Worm (Caenorhabditis elegans): ENCODE measurements around the gene gpa-2.

Gene gpa-2

DNA sequence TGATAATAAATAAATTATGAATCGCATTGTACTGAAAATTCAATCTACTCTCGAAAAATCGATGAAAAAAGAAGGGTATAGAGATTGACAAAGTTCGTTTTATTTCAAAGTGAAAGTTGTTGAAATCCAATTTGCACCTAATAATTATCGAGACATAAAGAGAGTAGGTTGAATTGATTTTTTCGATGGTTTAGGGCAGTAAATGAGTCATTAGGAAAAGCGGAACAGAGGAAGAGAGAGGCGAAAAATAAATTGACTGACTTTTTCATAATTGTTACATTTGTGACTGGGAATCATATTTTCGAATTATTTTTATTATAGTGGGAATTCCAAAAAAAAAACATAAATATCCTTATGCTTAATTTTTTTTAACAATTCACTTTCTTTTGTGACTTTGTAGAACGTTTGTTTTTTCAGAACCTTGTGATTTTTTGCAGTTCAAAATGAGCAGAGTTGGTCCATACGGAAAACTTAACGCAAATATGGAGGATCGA, 23.6 kb downstream of the gpa-2 start, which contains the start of the genes pho-6 and F52E1.3:
TSS of gene pho-6 (minus strand) at position 101 of the 494 bp plus-strand sequence.
TSS of gene F52E1.3 (plus strand) at position 444 of the 494 bp plus-strand sequence.
- TF ChIP-seq F13H6.1 (tag; optimal IDR thresholded peaks at IDR 0.05), result no peak
- no peak for TF ChIP-seq skn-1 (tag; optimal IDR thresholded peaks at IDR 0.05)
- no peak for TF ChIP-seq C34F6.9 (tag; optimal IDR thresholded peaks at IDR 0.05)
- no peak for TF ChIP-seq dmd-4 (tag; optimal IDR thresholded peaks at IDR 0.05)

DNA sequence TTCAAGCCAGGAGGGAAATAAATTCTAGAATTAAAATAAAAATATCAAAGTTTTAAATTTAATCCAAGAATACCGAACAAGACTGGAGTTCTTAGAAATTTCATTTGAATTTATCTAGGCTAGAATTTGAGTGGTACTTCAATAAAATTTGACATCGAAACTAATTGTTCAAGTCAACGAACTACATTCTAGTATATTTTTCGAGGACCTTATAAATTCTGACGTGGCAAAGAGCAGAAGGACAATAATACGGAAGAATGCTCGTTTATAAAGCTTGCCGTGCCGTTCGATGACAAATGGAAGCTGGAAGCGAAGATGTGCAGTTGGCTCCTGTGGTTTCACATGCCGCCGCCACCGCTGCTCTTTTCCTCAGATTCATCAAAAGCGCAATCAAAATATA, 30.0 kb downstream of the gpa-2 start:
- TF ChIP-seq ztf-4 (tag; optimal IDR thresholded peaks at IDR 0.05), result no peak
- TF ChIP-seq lin-13 (GFP tag; optimal IDR thresholded peaks at IDR 0.05), result no peak
- TF ChIP-seq unc-39 (tag; optimal IDR thresholded peaks at IDR 0.05), result no peak
- TF ChIP-seq ceh-82 (tag; optimal IDR thresholded peaks at IDR 0.05), result no peak
- no peak for TF ChIP-seq C34F6.9 (tag; optimal IDR thresholded peaks at IDR 0.05)
- no peak for TF ChIP-seq nhr-25 (tag; optimal IDR thresholded peaks at IDR 0.05)
- no peak for TF ChIP-seq lin-39 (tag; optimal IDR thresholded peaks at IDR 0.05)
- no peak for TF ChIP-seq mdl-1 (tag; optimal IDR thresholded peaks at IDR 0.05)
- no peak for TF ChIP-seq sma-3 (GFP tag; optimal IDR thresholded peaks at IDR 0.05)
- TF ChIP-seq dmd-4 (tag; optimal IDR thresholded peaks at IDR 0.05), result no peak

DNA sequence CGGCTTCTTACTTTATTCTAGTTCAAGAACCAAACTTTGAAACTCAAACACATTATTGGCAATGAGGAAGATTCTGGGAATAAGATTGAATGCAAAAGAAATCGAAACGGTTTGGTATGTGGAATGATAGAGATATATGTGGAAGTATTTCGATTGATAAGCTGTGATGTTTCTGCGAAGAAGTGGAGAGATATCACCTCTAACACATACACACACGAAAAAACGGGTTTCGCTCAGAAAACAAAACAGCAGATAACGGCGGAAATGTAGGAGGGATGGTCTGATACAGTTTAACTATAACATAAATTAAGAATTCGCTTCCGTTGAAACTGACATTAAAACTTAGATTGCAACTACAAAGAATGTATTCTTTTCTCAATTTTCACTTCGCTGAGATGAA, 30.5 kb downstream of the gpa-2 start:
- TF ChIP-seq elt-1 (tag; optimal IDR thresholded peaks at IDR 0.05) (no peak), nhr-6 (tag; optimal IDR thresholded peaks at IDR 0.05) (no peak), nhr-21 (tag; optimal IDR thresholded peaks at IDR 0.05) (peak; percentile 20), nhr-77 (tag; optimal IDR thresholded peaks at IDR 0.05) (no peak), ZK546.5 (tag; optimal IDR thresholded peaks at IDR 0.05) (no peak), ceh-82 (tag; optimal IDR thresholded peaks at IDR 0.05) (no peak), sma-3 (GFP tag; optimal IDR thresholded peaks at IDR 0.05) (no peak), ztf-4 (tag; optimal IDR thresholded peaks at IDR 0.05) (no peak)

DNA sequence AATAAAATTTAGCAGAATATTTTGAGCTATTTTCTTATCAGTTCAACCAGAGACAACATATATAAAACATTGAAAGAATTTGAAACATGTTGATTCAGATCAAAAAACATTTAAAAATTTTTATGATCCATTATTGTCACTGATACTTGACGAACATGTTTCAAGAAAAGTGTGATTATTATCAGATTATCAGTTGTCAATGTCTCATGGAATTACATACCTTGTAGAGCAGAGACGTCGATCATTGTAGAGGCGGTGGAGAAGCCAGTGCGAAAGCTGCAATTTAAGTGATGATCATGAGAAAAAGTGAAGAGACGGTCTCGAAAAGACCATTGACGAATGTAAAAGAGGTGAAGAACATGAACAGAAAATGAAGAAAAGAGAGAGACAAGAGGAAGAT, 31.6 kb downstream of the gpa-2 start, which contains the start of gene F52E1.9:
TSS of gene F52E1.9 (minus strand) at position 278 of the 400 bp plus-strand sequence.
- TF ChIP-seq F13H6.1 (tag; optimal IDR thresholded peaks at IDR 0.05) (no peak), fos-1 (tag; optimal IDR thresholded peaks at IDR 0.05) (peak; percentile 60), sma-9 (GFP tag; optimal IDR thresholded peaks at IDR 0.05) (peak; percentile 17), sma-9 (tag; optimal IDR thresholded peaks at IDR 0.05) (no peak), sem-4 (tag; optimal IDR thresholded peaks at IDR 0.05) (no peak), ceh-82 (tag; optimal IDR thresholded peaks at IDR 0.05) (no peak)

DNA sequence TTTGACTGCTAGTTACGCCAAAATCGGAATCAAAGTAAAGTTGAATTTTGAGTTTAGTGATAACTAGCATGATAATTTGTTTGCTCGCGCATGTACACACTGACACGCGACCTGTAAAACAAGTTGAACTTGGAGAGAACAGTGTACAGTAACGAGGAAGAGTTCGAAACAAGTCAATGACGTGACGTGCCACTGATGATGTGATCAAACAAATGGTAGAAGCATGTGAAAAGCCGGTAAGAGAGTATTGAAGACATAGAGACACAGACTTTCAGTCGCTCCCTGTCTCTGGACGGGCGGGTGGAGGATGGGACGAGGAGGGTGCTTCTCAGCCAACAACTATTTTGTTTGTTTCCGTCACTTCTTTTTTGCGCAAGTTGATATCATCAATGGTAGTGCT, 32.3 kb downstream of the gpa-2 start:
- TF ChIP-seq elt-1 (tag; optimal IDR thresholded peaks at IDR 0.05) (no peak), F13H6.1 (tag; optimal IDR thresholded peaks at IDR 0.05) (peak; percentile 60), nhr-21 (tag; optimal IDR thresholded peaks at IDR 0.05) (peak; percentile 2), ceh-82 (tag; optimal IDR thresholded peaks at IDR 0.05) (no peak)

DNA sequence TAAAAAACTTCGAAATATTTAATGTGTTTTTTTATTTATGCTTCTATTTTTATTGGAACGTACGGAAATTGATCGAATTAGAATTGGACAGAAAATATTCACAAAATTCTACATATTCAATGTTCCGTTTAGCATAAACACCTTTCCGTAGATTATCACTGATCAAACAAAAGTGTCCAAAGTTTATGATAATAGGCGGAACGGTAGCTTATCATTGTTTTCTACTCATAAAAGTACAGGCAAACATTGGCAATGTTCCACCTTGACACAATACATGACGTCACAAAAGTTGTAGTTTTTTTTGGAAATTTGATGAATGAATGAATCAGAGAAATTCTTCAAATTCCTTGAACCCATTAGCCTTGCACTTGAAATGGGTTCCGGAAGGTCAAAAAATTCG, 33.1 kb downstream of the gpa-2 start:
- TF ChIP-seq sma-3 (GFP tag; optimal IDR thresholded peaks at IDR 0.05) (no peak), lin-39 (tag; optimal IDR thresholded peaks at IDR 0.05) (no peak), lin-11 (tag; optimal IDR thresholded peaks at IDR 0.05) (no peak), nhr-23 (tag; optimal IDR thresholded peaks at IDR 0.05) (no peak), fos-1 (tag; optimal IDR thresholded peaks at IDR 0.05) (peak; percentile 10), lin-13 (GFP tag; optimal IDR thresholded peaks at IDR 0.05) (no peak), crh-2 (tag; optimal IDR thresholded peaks at IDR 0.05) (no peak)

DNA sequence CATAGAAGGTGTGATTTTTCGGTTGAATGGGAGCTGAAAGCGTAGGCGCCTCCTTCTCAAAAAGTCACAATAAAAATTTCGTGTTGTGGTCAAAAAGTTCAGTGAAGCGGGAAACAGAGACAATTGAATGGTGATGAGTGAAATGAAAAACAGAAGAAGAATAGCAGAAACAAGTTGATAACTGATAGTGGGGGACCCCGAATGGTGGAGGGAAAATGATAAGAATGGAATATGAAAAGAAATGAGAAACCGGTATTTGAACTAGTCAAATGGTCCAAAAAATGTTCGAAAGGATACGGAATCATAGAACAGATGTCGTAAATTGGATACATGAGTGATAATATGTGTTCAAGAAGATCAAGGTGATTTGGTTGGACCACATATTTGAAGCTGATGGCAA, 33.5 kb downstream of the gpa-2 start:
- TF ChIP-seq aly-2 (tag; optimal IDR thresholded peaks at IDR 0.05) (no peak), elt-1 (tag; optimal IDR thresholded peaks at IDR 0.05) (no peak), ztf-11 (tag; optimal IDR thresholded peaks at IDR 0.05) (no peak), lin-39 (tag; optimal IDR thresholded peaks at IDR 0.05) (no peak), ceh-82 (tag; optimal IDR thresholded peaks at IDR 0.05) (no peak), F13H6.1 (tag; optimal IDR thresholded peaks at IDR 0.05) (no peak), nhr-129 (tag; optimal IDR thresholded peaks at IDR 0.05) (no peak), lin-11 (tag; optimal IDR thresholded peaks at IDR 0.05) (no peak), Y55F3AM.14 (GFP tag; optimal IDR thresholded peaks at IDR 0.05) (no peak), sma-9 (GFP tag; optimal IDR thresholded peaks at IDR 0.05) (peak; percentile 24), sma-9 (tag; optimal IDR thresholded peaks at IDR 0.05) (no peak), peb-1 (tag; optimal IDR thresholded peaks at IDR 0.05) (no peak), gmeb-1 (tag; optimal IDR thresholded peaks at IDR 0.05) (no peak), blmp-1 (tag; optimal IDR thresholded peaks at IDR 0.05; ENCODE audit: insufficient read depth) (peak; percentile 15), unc-62 (GFP tag; optimal IDR thresholded peaks at IDR 0.05) (no peak)
